Fruit fly (Drosophila melanogaster): ENCODE measurements around the gene mRpL2.

The mRpL2 gene

dm6 chr3L:11084557-11085231 is 36.0 kb upstream of the mRpL2 start (continued):
- peak; percentile 78 for TF ChIP-seq wek (GFP tag; optimal IDR thresholded peaks at IDR 0.05)
- peak; percentile 93 to 97 for TF ChIP-seq Hr51 (GFP tag; optimal IDR thresholded peaks at IDR 0.05)
- TF ChIP-seq CG33213 (GFP tag; optimal IDR thresholded peaks at IDR 0.05) = peak; percentile 96
- peak; percentile 94 for TF ChIP-seq Hr3 (GFP tag; optimal IDR thresholded peaks at IDR 0.05)
- TF ChIP-seq danr (GFP tag; IDR thresholded peaks at IDR 0.05) = peak; percentile 89
- TF ChIP-seq Ada2b (GFP tag; IDR thresholded peaks at IDR 0.05) = peak; percentile 97
- TF ChIP-seq CG5180 (GFP tag; optimal IDR thresholded peaks at IDR 0.05) = peak; percentile 88
- peak; percentile 46 for TF ChIP-seq CG3995 (GFP tag; optimal IDR thresholded peaks at IDR 0.05)
- TF ChIP-seq CG4730 (GFP tag; IDR thresholded peaks at IDR 0.05) = peak; percentile 94
- TF ChIP-seq sim (GFP tag; IDR thresholded peaks at IDR 0.05) = peak; percentile 96
- peak; percentile 92 for TF ChIP-seq CG9437 (GFP tag; optimal IDR thresholded peaks at IDR 0.05)
- peak; percentile 93 for TF ChIP-seq CG4617 (GFP tag; optimal IDR thresholded peaks at IDR 0.05; ENCODE audit: borderline replicate concordance)
- TF ChIP-seq HHEX (GFP tag; optimal IDR thresholded peaks at IDR 0.05) = peak; percentile 94
- peak; percentile 97 for TF ChIP-seq sqz (GFP tag; optimal IDR thresholded peaks at IDR 0.05)
- TF ChIP-seq Max (GFP tag; optimal IDR thresholded peaks at IDR 0.05) = peak; percentile 96
- no peak for TF ChIP-seq HLHmδ (GFP tag; optimal IDR thresholded peaks at IDR 0.05)
- peak; percentile 95 for TF ChIP-seq sisA (GFP tag; IDR thresholded peaks at IDR 0.05)
- no peak for TF ChIP-seq pita (GFP tag; optimal IDR thresholded peaks at IDR 0.05)
- TF ChIP-seq HmgZ (tag; optimal IDR thresholded peaks at IDR 0.05) = peak; percentile 94
- TF ChIP-seq CG6272 (GFP tag; IDR thresholded peaks at IDR 0.05) = peak; percentile 88
- TF ChIP-seq scrt (GFP tag; optimal IDR thresholded peaks at IDR 0.05) = peak; percentile 79
- TF ChIP-seq CG16813 (GFP tag; IDR thresholded peaks at IDR 0.05; ENCODE audit: partially characterized antibody) = no peak
- TF ChIP-seq CG13775 (GFP tag; optimal IDR thresholded peaks at IDR 0.05) = peak; percentile 94
- TF ChIP-seq dm (GFP tag; optimal IDR thresholded peaks at IDR 0.05) = peak; percentile 94
- no peak for TF ChIP-seq ftz-f1 (GFP tag; optimal IDR thresholded peaks at IDR 0.05)
- TF ChIP-seq al (GFP tag; IDR thresholded peaks at IDR 0.05) = peak; percentile 84
- TF ChIP-seq CG17328 (GFP tag; IDR thresholded peaks at IDR 0.05) = peak; percentile 99
- peak; percentile 93 for TF ChIP-seq E2f1 (GFP tag; IDR thresholded peaks at IDR 0.05)
- TF ChIP-seq trh (GFP tag; optimal IDR thresholded peaks at IDR 0.05) = peak; percentile 93
- TF ChIP-seq Awh (GFP tag; IDR thresholded peaks at IDR 0.05) = peak; percentile 98
- TF ChIP-seq ap (GFP tag; IDR thresholded peaks at IDR 0.05) = peak; percentile 97
- peak; percentile 94 for TF ChIP-seq Bteb2 (GFP tag; optimal IDR thresholded peaks at IDR 0.05)
- TF ChIP-seq gsb-n (tag; optimal IDR thresholded peaks at IDR 0.05) = peak; percentile 98
- TF ChIP-seq nau (GFP tag; optimal IDR thresholded peaks at IDR 0.05) = no peak
- no peak for TF ChIP-seq fru (optimal IDR thresholded peaks at IDR 0.05)
- peak; percentile 81 for TF ChIP-seq Myb (GFP tag; optimal IDR thresholded peaks at IDR 0.05)
- TF ChIP-seq CG1647 (GFP tag; optimal IDR thresholded peaks at IDR 0.05) = peak; percentile 91
- peak; percentile 61 for TF ChIP-seq CG7928 (GFP tag; optimal IDR thresholded peaks at IDR 0.05)
- TF ChIP-seq Meics (GFP tag; optimal IDR thresholded peaks at IDR 0.05) = peak; percentile 89
- TF ChIP-seq org-1 (GFP tag; optimal IDR thresholded peaks at IDR 0.05) = peak; percentile 93
- peak; percentile 96 for TF ChIP-seq CG30403 (GFP tag; optimal IDR thresholded peaks at IDR 0.05)
- TF ChIP-seq tio (GFP tag; optimal IDR thresholded peaks at IDR 0.05) = peak; percentile 95
- peak; percentile 97 for TF ChIP-seq Atf3 (GFP tag; optimal IDR thresholded peaks at IDR 0.05)
- TF ChIP-seq CG9215 (GFP tag; IDR thresholded peaks at IDR 0.05) = peak; percentile 78
- TF ChIP-seq PHDP (tag; optimal IDR thresholded peaks at IDR 0.05) = peak; percentile 97
- peak; percentile 94 for TF ChIP-seq CG3407 (GFP tag; optimal IDR thresholded peaks at IDR 0.05)
- TF ChIP-seq MTF-1 (GFP tag; optimal IDR thresholded peaks at IDR 0.05; ENCODE audit: borderline replicate concordance) = peak; percentile 86
- TF ChIP-seq CG13123 (GFP tag; optimal IDR thresholded peaks at IDR 0.05) = peak; percentile 92
- no peak for TF ChIP-seq mirr (GFP tag; optimal IDR thresholded peaks at IDR 0.05)
- TF ChIP-seq mld (GFP tag; IDR thresholded peaks at IDR 0.05; ENCODE audit: partially characterized antibody) = no peak

Measured in whole organism, embryonic.